Worm (Caenorhabditis elegans) whole organism, mixed stage, embryonic: ENCODE results near the gene eif-1.

Experiments
- cnd-1 ChIP-seq: fragments of 200-800 bp; sonication (Bioruptor generic); optimal IDR thresholded peaks from 2 replicates; lab custom pipeline; 2018; ENCODE audit warnings: mild to moderate bottlenecking, missing genetic modification characterization, missing compliant biosample characterization
- mep-1 ChIP-seq: fragments of 150-350 bp; optimal IDR thresholded peaks from 2 replicates; lab custom pipeline; 2017; ENCODE audit warnings: missing biosample characterization, missing genetic modification reagents, missing genetic modification characterization, inconsistent platforms
- nhr-237 ChIP-seq: fragments of 150-350 bp; optimal IDR thresholded peaks from 2 replicates; lab custom pipeline; 2014; ENCODE audit warnings: missing biosample characterization, missing genetic modification characterization
- unc-39 ChIP-seq: fragments of 150-350 bp; optimal IDR thresholded peaks from 2 replicates; lab custom pipeline; 2014; ENCODE audit warnings: missing biosample characterization, missing genetic modification characterization

ce11 chrII:5018578-5018977 is 25.2 kb upstream of the eif-1 start:
- TF ChIP-seq unc-39 (tag; lab: Kevin White, UChicago) (no peak), mep-1 (tag; lab: Kevin White, UChicago) (no peak), nhr-237 (tag; lab: Kevin White, UChicago) (no peak), cnd-1 (tag; lab: Kevin White, UChicago) (no peak)
